Fruit fly (Drosophila melanogaster) whole organism, embryonic: ENCODE data around the gene CG12078.

Source experiments
- Antp ChIP-seq: fragments of 200-800 bp; sonication (Bioruptor generic); optimal IDR thresholded peaks from 3 replicates; lab custom pipeline; 2016; ENCODE audit warnings: missing biosample characterization, missing genetic modification characterization
- Atf3 ChIP-seq: fragments of 200-800 bp; sonication (Bioruptor generic); optimal IDR thresholded peaks from 3 replicates; lab custom pipeline; 2016; ENCODE audit warnings: missing biosample characterization, missing genetic modification characterization
- CG12219 ChIP-seq: fragments of 200-800 bp; sonication (Bioruptor generic); optimal IDR thresholded peaks from 3 replicates; lab custom pipeline; 2018; ENCODE audit warnings: missing biosample characterization, mild to moderate bottlenecking, missing genetic modification characterization
- CG1233 ChIP-seq: fragments of 200-800 bp; sonication (Bioruptor generic); optimal IDR thresholded peaks from 4 replicates; lab custom pipeline; 2018; ENCODE audit warnings: missing biosample characterization, mild to moderate bottlenecking, missing genetic modification characterization
- CG12942 ChIP-seq: fragments of 200-800 bp; sonication (Bioruptor generic); optimal IDR thresholded peaks from 3 replicates; lab custom pipeline; 2016; ENCODE audit warnings: missing biosample characterization, missing genetic modification characterization
- CG14710 ChIP-seq: fragments of 200-800 bp; sonication (Bioruptor generic); optimal IDR thresholded peaks from 3 replicates; lab custom pipeline; 2019; ENCODE audit warnings: missing biosample characterization, mild to moderate bottlenecking, missing genetic modification characterization, moderate library complexity
- CG17328 ChIP-seq: fragments of 200-800 bp; sonication (Bioruptor generic); IDR thresholded peaks from 2 replicates; pipeline ENCODE4 v1.3.6; 2022; ENCODE audit warnings: missing biosample characterization, missing genetic modification characterization
- CG17829 ChIP-seq: fragments of 200-800 bp; optimal IDR thresholded peaks from 2 replicates; lab custom pipeline; 2019; ENCODE audit warnings: missing biosample characterization, mild to moderate bottlenecking, missing genetic modification characterization, moderate library complexity
- CG2712 ChIP-seq: fragments of 200-800 bp; optimal IDR thresholded peaks from 3 replicates; lab custom pipeline; 2019; ENCODE audit warnings: missing biosample characterization, mild to moderate bottlenecking, missing genetic modification characterization, moderate library complexity
- CG30020 ChIP-seq: fragments of 200-800 bp; optimal IDR thresholded peaks from 2 replicates; lab custom pipeline; 2019; ENCODE audit warnings: missing biosample characterization, mild to moderate bottlenecking, missing genetic modification characterization, moderate library complexity
- CG3407 ChIP-seq: fragments of 200-800 bp; sonication (Bioruptor generic); optimal IDR thresholded peaks from 2 replicates; lab custom pipeline; 2018; ENCODE audit warnings: missing biosample characterization, mild to moderate bottlenecking, missing genetic modification characterization
- CG6765 ChIP-seq: fragments of 200-800 bp; sonication (Bioruptor generic); optimal IDR thresholded peaks from 3 replicates; lab custom pipeline; 2017; ENCODE audit warnings: missing biosample characterization, mild to moderate bottlenecking, missing genetic modification characterization
- CG7556 ChIP-seq: fragments of 200-800 bp; sonication (Bioruptor generic); optimal IDR thresholded peaks from 2 replicates; lab custom pipeline; 2017; ENCODE audit warnings: missing biosample characterization, mild to moderate bottlenecking, missing genetic modification characterization
- CG8765 ChIP-seq: fragments of 200-800 bp; sonication (Bioruptor generic); IDR thresholded peaks from 2 replicates; pipeline ENCODE4 v1.3.6; 2022; ENCODE audit warnings: missing biosample characterization, missing genetic modification characterization
- CG9437 ChIP-seq: fragments of 200-800 bp; sonication (Bioruptor generic); optimal IDR thresholded peaks from 2 replicates; lab custom pipeline; 2018; ENCODE audit warnings: missing biosample characterization, mild to moderate bottlenecking, missing genetic modification characterization
- CG9932 ChIP-seq: fragments of 200-800 bp; sonication (Bioruptor generic); IDR thresholded peaks from 2 replicates; pipeline ENCODE4 v1.3.6; 2022; ENCODE audit warnings: missing biosample characterization, missing genetic modification characterization
- D ChIP-seq, 2 experiments: fragments of 200-800 bp in 1 of 2; fragments of >200 bp in 1 of 2; sonication (Bioruptor generic) in 1 of 2; optimal IDR thresholded peaks; 2 replicates in 1 of 2; 3 replicates in 1 of 2; lab custom pipeline; 2017; ENCODE audit warnings: mild to moderate bottlenecking in 1 of 2, missing biosample characterization in 1 of 2, missing genetic modification characterization in 1 of 2, missing genetic modification reagents in 1 of 2
- Dek ChIP-seq: fragments of 200-800 bp; sonication (Bioruptor generic); optimal IDR thresholded peaks from 3 replicates; lab custom pipeline; 2019; ENCODE audit warnings: missing biosample characterization, mild to moderate bottlenecking, missing genetic modification characterization, moderate library complexity
- Fer1 ChIP-seq: fragments of 200-800 bp; sonication (Bioruptor generic); optimal IDR thresholded peaks from 2 replicates; lab custom pipeline; 2017; ENCODE audit warnings: missing biosample characterization, mild to moderate bottlenecking, missing genetic modification characterization
- Gsc ChIP-seq: fragments of 200-800 bp; sonication (Bioruptor generic); IDR thresholded peaks from 2 replicates; pipeline ENCODE4 v1.3.6; 2022; ENCODE audit warnings: missing biosample characterization, missing genetic modification characterization
- HLH4C ChIP-seq: fragments of 200-800 bp; sonication (Bioruptor generic); IDR thresholded peaks from 3 replicates; pipeline ENCODE4 v1.3.6; 2022; ENCODE audit warnings: missing biosample characterization, missing genetic modification characterization; ENCODE audit not compliant: partially characterized antibody
- Hmr ChIP-seq: fragments of 200-800 bp; sonication (Bioruptor generic); optimal IDR thresholded peaks from 3 replicates; lab custom pipeline; 2017; ENCODE audit warnings: mild to moderate bottlenecking, missing biosample characterization, missing genetic modification reagents, missing genetic modification characterization
- Lhr ChIP-seq: fragments of 200-800 bp; sonication (Bioruptor generic); optimal IDR thresholded peaks from 3 replicates; lab custom pipeline; 2017; ENCODE audit warnings: mild to moderate bottlenecking, missing biosample characterization, missing genetic modification reagents, missing genetic modification characterization
- MBD-R2 ChIP-seq: fragments of 200-800 bp; sonication (Bioruptor generic); IDR thresholded peaks from 2 replicates; pipeline ENCODE4 v1.3.6; 2022; ENCODE audit warnings: missing biosample characterization, missing genetic modification characterization
- MTF-1 ChIP-seq: fragments of 200-800 bp; sonication (Bioruptor generic); optimal IDR thresholded peaks from 2 replicates; lab custom pipeline; 2018; ENCODE audit warnings: missing biosample characterization, mild to moderate bottlenecking, missing genetic modification characterization, borderline replicate concordance
- Mes4 ChIP-seq: fragments of 200-800 bp; sonication (Bioruptor generic); optimal IDR thresholded peaks from 2 replicates; lab custom pipeline; 2016; ENCODE audit warnings: missing biosample characterization, missing genetic modification characterization
- NK7.1 ChIP-seq: fragments of 200-800 bp; sonication (Bioruptor generic); optimal IDR thresholded peaks from 3 replicates; lab custom pipeline; 2016; ENCODE audit warnings: missing biosample characterization, missing genetic modification characterization
- Neu2 ChIP-seq: fragments of 200-800 bp; sonication (Bioruptor generic); optimal IDR thresholded peaks from 3 replicates; lab custom pipeline; 2016; ENCODE audit warnings: missing biosample characterization, missing genetic modification characterization, borderline replicate concordance
- Nf-YC ChIP-seq: fragments of 200-800 bp; optimal IDR thresholded peaks from 3 replicates; lab custom pipeline; 2019; ENCODE audit warnings: missing biosample characterization, mild to moderate bottlenecking, missing genetic modification characterization, moderate library complexity
- Opbp ChIP-seq: fragments of 200-800 bp; sonication (Bioruptor generic); IDR thresholded peaks from 3 replicates; pipeline ENCODE4 v1.3.6; 2022; ENCODE audit warnings: missing biosample characterization, missing genetic modification characterization; ENCODE audit not compliant: partially characterized antibody
- Rfx ChIP-seq: fragments of 200-800 bp; sonication (Bioruptor generic); IDR thresholded peaks from 2 replicates; pipeline ENCODE4 v1.3.6; 2022; ENCODE audit warnings: missing biosample characterization, missing genetic modification characterization
- Scr ChIP-seq: fragments of 200-800 bp; sonication (Bioruptor generic); IDR thresholded peaks from 2 replicates; pipeline ENCODE4 v1.3.6; 2022; ENCODE audit warnings: missing biosample characterization, missing genetic modification characterization; ENCODE audit not compliant: partially characterized antibody
- Spps ChIP-seq: fragments of 200-800 bp; sonication (Bioruptor generic); optimal IDR thresholded peaks from 2 replicates; lab custom pipeline; 2018; ENCODE audit warnings: missing biosample characterization, mild to moderate bottlenecking, missing genetic modification characterization
- Tbp ChIP-seq: fragments of >200 bp; optimal IDR thresholded peaks from 2 replicates; lab custom pipeline; 2018; ENCODE audit warnings: missing biosample characterization, missing genetic modification characterization
- aop ChIP-seq: fragments of 200-800 bp; sonication (Bioruptor generic); IDR thresholded peaks from 2 replicates; pipeline ENCODE4 v1.3.6; 2022; ENCODE audit warnings: missing biosample characterization, missing genetic modification characterization
- ash1 ChIP-seq: fragments of 200-800 bp; sonication (Bioruptor generic); optimal IDR thresholded peaks from 2 replicates; lab custom pipeline; 2018; ENCODE audit warnings: missing biosample characterization, mild to moderate bottlenecking, missing genetic modification characterization
- btn ChIP-seq: fragments of 200-800 bp; sonication (Bioruptor generic); optimal IDR thresholded peaks from 2 replicates; lab custom pipeline; 2016; ENCODE audit warnings: missing biosample characterization, missing genetic modification characterization
- chif ChIP-seq, 2 experiments: fragments of 200-800 bp; sonication (Bioruptor generic); optimal IDR thresholded peaks; 3 replicates each; lab custom pipeline; 2016; ENCODE audit warnings: missing biosample characterization in 2 of 2, missing genetic modification characterization in 2 of 2
- croc ChIP-seq: fragments of 200-800 bp; sonication (Bioruptor generic); conservative IDR thresholded peaks from 3 replicates; pipeline ENCODE4 v1.3.6; 2022; ENCODE audit warnings: missing biosample characterization, missing genetic modification characterization
- dimm ChIP-seq: fragments of 200-800 bp; sonication (Bioruptor generic); IDR thresholded peaks from 2 replicates; pipeline ENCODE4 v1.3.6; 2022; ENCODE audit warnings: missing biosample characterization, missing genetic modification characterization
- ftz-f1 ChIP-seq: fragments of 200-800 bp; sonication (Bioruptor generic); optimal IDR thresholded peaks from 2 replicates; lab custom pipeline; 2016; ENCODE audit warnings: missing biosample characterization, missing genetic modification characterization
- nau ChIP-seq: fragments of 200-800 bp; sonication (Bioruptor generic); optimal IDR thresholded peaks from 3 replicates; lab custom pipeline; 2017; ENCODE audit warnings: missing biosample characterization, mild to moderate bottlenecking, missing genetic modification characterization, missing genetic modification reagents
- pnt ChIP-seq: fragments of 200-800 bp; sonication (Bioruptor generic); optimal IDR thresholded peaks from 3 replicates; lab custom pipeline; 2016; ENCODE audit warnings: missing biosample characterization, missing genetic modification characterization
- tna ChIP-seq: fragments of 200-800 bp; sonication (Bioruptor generic); IDR thresholded peaks from 2 replicates; pipeline ENCODE4 v1.3.6; 2022; ENCODE audit warnings: missing biosample characterization, missing genetic modification characterization; ENCODE audit not compliant: partially characterized antibody
- ttk ChIP-seq: fragments of 200-800 bp; sonication (Bioruptor generic); IDR thresholded peaks from 2 replicates; pipeline ENCODE4 v2.1.2; 2022; ENCODE audit warnings: missing biosample characterization, missing genetic modification characterization
- vvl ChIP-seq: fragments of 200-800 bp; sonication (Bioruptor generic); IDR thresholded peaks from 2 replicates; pipeline ENCODE4 v1.3.6; 2022; ENCODE audit warnings: missing biosample characterization, missing genetic modification characterization
- zf30C ChIP-seq: fragments of 200-800 bp; sonication (Bioruptor generic); optimal IDR thresholded peaks from 3 replicates; lab custom pipeline; 2018; ENCODE audit warnings: missing biosample characterization, mild to moderate bottlenecking, missing genetic modification characterization
- zfh1 ChIP-seq: fragments of 200-800 bp; sonication (Bioruptor generic); IDR thresholded peaks from 3 replicates; pipeline ENCODE4 v1.3.6; 2022; ENCODE audit warnings: missing biosample characterization, missing genetic modification characterization

The CG12078 gene

DNA sequence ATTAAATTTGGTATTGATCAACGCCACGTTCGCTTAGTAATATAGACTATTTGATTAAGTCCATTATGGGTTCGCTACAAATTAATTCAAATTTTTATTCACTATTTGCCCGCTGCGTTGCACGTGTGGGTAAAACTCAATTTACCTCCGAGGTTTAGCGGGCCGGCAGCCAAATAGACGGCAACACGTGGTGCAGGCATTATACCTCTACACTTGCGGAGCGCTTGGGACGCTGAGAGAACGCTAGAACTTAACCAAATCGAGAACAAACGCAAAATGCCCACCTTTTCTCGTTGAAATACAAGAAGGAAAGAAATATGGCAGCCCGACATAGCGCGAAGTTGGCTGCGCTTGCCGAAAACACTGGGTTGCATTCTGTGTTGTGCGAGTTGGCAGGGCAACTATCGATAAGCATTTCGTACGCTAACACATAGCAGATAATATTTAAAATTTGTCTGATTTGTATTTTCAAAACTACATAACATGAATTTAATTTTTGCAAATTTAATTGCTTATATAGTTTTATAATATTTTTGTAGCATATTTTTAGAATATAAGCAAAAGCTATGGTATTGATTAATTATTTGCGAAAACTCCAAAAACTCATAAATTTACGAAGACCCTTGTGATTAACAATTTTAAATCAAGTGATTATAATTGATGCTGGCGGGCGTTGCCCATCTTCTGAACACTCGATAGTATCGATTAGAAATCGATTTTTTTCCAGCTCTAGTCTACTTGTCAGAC, 21.3 kb downstream of the CG12078 start, which contains the start of the genes RpL28 and eIF1 (continued):
- TF ChIP-seq nau (GFP tag; lab: Kevin White, UChicago): peak; percentile 89
- TF ChIP-seq Hmr (GFP tag; lab: Kevin White, UChicago): peak; percentile 96
- TF ChIP-seq croc (GFP tag; lab: Robert Waterston, UW): peak; percentile 59; the same call in 2 of the 3 replicates
- peak; percentile 43; the same call in 1 of the 2 replicates for TF ChIP-seq MBD-R2 (GFP tag; lab: Robert Waterston, UW)
- TF ChIP-seq MTF-1 (GFP tag; lab: Kevin White, UChicago): peak; percentile 98
- peak; percentile 94 for TF ChIP-seq Rfx (GFP tag; lab: Robert Waterston, UW)
- TF ChIP-seq ttk (GFP tag; lab: Robert Waterston, UW): peak; percentile 77
- peak; percentile 54 for TF ChIP-seq CG8765 (GFP tag; lab: Robert Waterston, UW)
- TF ChIP-seq aop (GFP tag; lab: Robert Waterston, UW): 0 out of 2 replicates have a peak, but pooled peaks have one; percentile 41
- TF ChIP-seq CG6765: peak; percentile 95
- peak; percentile 91 for TF ChIP-seq vvl (GFP tag; lab: Robert Waterston, UW)
- peak; percentile 90 for TF ChIP-seq Fer1 (GFP tag; lab: Kevin White, UChicago)
- TF ChIP-seq Gsc (GFP tag; lab: Robert Waterston, UW): no peak
- peak; percentile 89 for TF ChIP-seq CG9932 (GFP tag; lab: Robert Waterston, UW)
- peak; percentile 94 for TF ChIP-seq Lhr (GFP tag; lab: Kevin White, UChicago)
- peak; percentile 76 for TF ChIP-seq Dek (tag; lab: Kevin White, UChicago)
- peak; percentile 87 for TF ChIP-seq Antp
- peak; percentile 84 for TF ChIP-seq NK7.1 (GFP tag; lab: Kevin White, UChicago)
- TF ChIP-seq CG14710 (tag; lab: Kevin White, UChicago): peak; percentile 95
- no peak for TF ChIP-seq D (optimal IDR thresholded peaks at IDR 0.05; lab: Kevin White, UChicago)
- peak; percentile 90 for TF ChIP-seq D (GFP tag; optimal IDR thresholded peaks at IDR 0.05; lab: Kevin White, UChicago)
- TF ChIP-seq CG2712: peak; percentile 86
- peak; percentile 93 for TF ChIP-seq zfh1
- TF ChIP-seq CG17328 (GFP tag; lab: Robert Waterston, UW): peak; percentile 91
- TF ChIP-seq CG9437 (GFP tag; lab: Kevin White, UChicago): peak; percentile 86
- peak; percentile 81 for TF ChIP-seq Nf-YC (tag; lab: Kevin White, UChicago)
- TF ChIP-seq CG1233: peak; percentile 96
- peak; percentile 96 for TF ChIP-seq ash1 (GFP tag; lab: Kevin White, UChicago)
- TF ChIP-seq CG12942 (GFP tag; lab: Kevin White, UChicago): peak; percentile 85
- peak; percentile 62 for TF ChIP-seq HLH4C
- peak; percentile 85 for TF ChIP-seq CG7556 (GFP tag; lab: Kevin White, UChicago)
- TF ChIP-seq dimm: 0 out of 2 replicates have a peak, but pooled peaks have one; percentile 17
- peak; percentile 85 for TF ChIP-seq CG17829 (tag; lab: Kevin White, UChicago)
- peak; percentile 18 for TF ChIP-seq Tbp (GFP tag; lab: Kevin White, UChicago)
- TF ChIP-seq CG12219: peak; percentile 87
- TF ChIP-seq zf30C (GFP tag; lab: Kevin White, UChicago): peak; percentile 66
- TF ChIP-seq Mes4: peak; percentile 94
- peak; percentile 84 to 91 for TF ChIP-seq chif (GFP tag; optimal IDR thresholded peaks at IDR 0.05; lab: Kevin White, UChicago)
- peak; percentile 90 for TF ChIP-seq Atf3 (GFP tag; lab: Kevin White, UChicago)
- peak; percentile 49 for TF ChIP-seq pnt (GFP tag; lab: Kevin White, UChicago)
- peak; percentile 85 for TF ChIP-seq CG30020 (tag; lab: Kevin White, UChicago)
- peak; percentile 36 for TF ChIP-seq Spps (tag; lab: Kevin White, UChicago)
- TF ChIP-seq ftz-f1 (GFP tag; lab: Kevin White, UChicago): peak; percentile 52
- TF ChIP-seq Neu2 (GFP tag; lab: Kevin White, UChicago): peak; percentile 22
- TF ChIP-seq CG3407 (GFP tag; lab: Kevin White, UChicago): peak; percentile 92
- peak; percentile 99 for TF ChIP-seq Opbp (GFP tag; lab: Robert Waterston, UW)
- peak; percentile 88 for TF ChIP-seq Scr (GFP tag; lab: Robert Waterston, UW)
- TF ChIP-seq tna (GFP tag; lab: Robert Waterston, UW): no peak; the same call in 1 of the 2 replicates
- peak; percentile 79 for TF ChIP-seq btn
